Worm (Caenorhabditis elegans): ENCODE results near the gene fbxb-78.

fbxb-78 gene

ce11 chrIV:4760378-4761084, 23.2 kb downstream of the fbxb-78 start, which contains the start of the genes memi-1 and cyp-31A3 (continued):
- TF ChIP-seq ceh-40 (GFP tag; IDR thresholded peaks at IDR 0.05) (no peak), atf-7 (tag; optimal IDR thresholded peaks at IDR 0.05) (no peak), snpc-3.4 (tag; optimal IDR thresholded peaks at IDR 0.05) (peak; percentile 81), F57A8.1 (GFP tag; optimal IDR thresholded peaks at IDR 0.05) (no peak), rec-8 (tag; optimal IDR thresholded peaks at IDR 0.05) (no peak), D2030.7 (GFP tag; IDR thresholded peaks at IDR 0.05) (peak; percentile 82), madf-10 (tag; optimal IDR thresholded peaks at IDR 0.05) (no peak), ceh-79 (tag; optimal IDR thresholded peaks at IDR 0.05) (no peak), madf-3 (GFP tag; IDR thresholded peaks at IDR 0.05) (0 out of 2 replicates have a peak, but pooled peaks have one; percentile 31), let-526 (GFP tag; IDR thresholded peaks at IDR 0.05) (no peak), hlh-12 (tag; optimal IDR thresholded peaks at IDR 0.05) (no peak), let-607 (tag; optimal IDR thresholded peaks at IDR 0.05) (no peak), Y95B8A.8 (GFP tag; IDR thresholded peaks at IDR 0.05) (no peak), unc-130 (GFP tag; optimal IDR thresholded peaks at IDR 0.05) (no peak), Y56A3A.18 (GFP tag; IDR thresholded peaks at IDR 0.05) (no peak), nhr-120 (GFP tag; IDR thresholded peaks at IDR 0.05) (no peak), ceh-91 (GFP tag; IDR thresholded peaks at IDR 0.05) (peak; percentile 77), F52B5.7 (tag; optimal IDR thresholded peaks at IDR 0.05) (no peak), ama-1 (optimal IDR thresholded peaks at IDR 0.05) (no peak), ama-1 (GFP tag; optimal IDR thresholded peaks at IDR 0.05) (no peak), mcd-1 (GFP tag; IDR thresholded peaks at IDR 0.05) (peak; percentile 67; the same call in 1 of the 2 replicates), B0336.3 (GFP tag; IDR thresholded peaks at IDR 0.05) (no peak), K12H6.12 (tag; optimal IDR thresholded peaks at IDR 0.05) (no peak), akir-1 (GFP tag; optimal IDR thresholded peaks at IDR 0.05) (no peak), Y79H2A.3 (GFP tag; conservative IDR thresholded peaks at IDR 0.05) (no peak), Y53G8AR.9 (GFP tag; conservative IDR thresholded peaks at IDR 0.05) (no peak; the same call in 1 of the 2 replicates), nfya-2 (GFP tag; IDR thresholded peaks at IDR 0.05) (no peak), attf-3 (GFP tag; conservative IDR thresholded peaks at IDR 0.05) (no peak), lsl-1 (GFP tag; optimal IDR thresholded peaks at IDR 0.05) (peak; percentile 94), F39B2.1 (GFP tag; IDR thresholded peaks at IDR 0.05) (no peak), dox-1 (GFP tag; IDR thresholded peaks at IDR 0.05) (no peak), lir-1 (GFP tag; conservative IDR thresholded peaks at IDR 0.05) (no peak), F10E7.11 (tag; optimal IDR thresholded peaks at IDR 0.05) (no peak), unc-62 (GFP tag; optimal IDR thresholded peaks at IDR 0.05) (no peak), K11D2.4 (GFP tag; IDR thresholded peaks at IDR 0.05) (no peak), C06A6.2 (GFP tag; conservative IDR thresholded peaks at IDR 0.05) (no peak), egl-44 (GFP tag; IDR thresholded peaks at IDR 0.05) (no peak), cebp-2 (GFP tag; IDR thresholded peaks at IDR 0.05) (no peak), ekl-4 (GFP tag; IDR thresholded peaks at IDR 0.05) (peak; percentile 75), attf-5 (GFP tag; optimal IDR thresholded peaks at IDR 0.05) (no peak), ets-4 (GFP tag; optimal IDR thresholded peaks at IDR 0.05) (no peak)

Measured in whole organism, young adult.